Worm (Caenorhabditis elegans) whole organism, L4 larva: Measurements from ENCODE around the gene F01D4.5.
A peak's percentile ranks its signal among the peaks of the same experiment; 100 is the strongest.

Experiments used
- D1046.2 ChIP-seq: fragments of 200-800 bp; sonication (Bioruptor generic); IDR thresholded peaks from 2 replicates; pipeline ENCODE4 v1.3.6; 2022; ENCODE audit warnings: missing genetic modification characterization, missing compliant biosample characterization
- F10B5.3 ChIP-seq: sonication (generic microtip); optimal IDR thresholded peaks from 2 replicates; lab custom pipeline; 2016; ENCODE audit warnings: mild to moderate bottlenecking, missing genetic modification characterization, missing compliant biosample characterization
- Y5F2A.4 ChIP-seq: fragments of 200-800 bp; sonication (Bioruptor generic); optimal IDR thresholded peaks from 2 replicates; lab custom pipeline; 2018; ENCODE audit warnings: mild to moderate bottlenecking, missing genetic modification characterization, missing compliant biosample characterization
- Y75B8A.6 ChIP-seq: fragments of 200-800 bp; sonication (Bioruptor generic); IDR thresholded peaks from 2 replicates; pipeline ENCODE4 v1.3.6; 2022; ENCODE audit warnings: missing genetic modification reagents, missing genetic modification characterization, missing compliant biosample characterization
- ZK546.5 ChIP-seq, 2 experiments: sonication (generic microtip); optimal IDR thresholded peaks; 2 replicates each; lab custom pipeline; 2017; ENCODE audit warnings: missing biosample characterization in 2 of 2, missing genetic modification characterization in 2 of 2
- aha-1 ChIP-seq: fragments of 150-350 bp; peaks from one replicate; lab custom pipeline; 2014; ENCODE audit warnings: missing biosample characterization, missing genetic modification characterization
- arid-1 ChIP-seq: fragments of 200-800 bp; sonication (Bioruptor generic); conservative IDR thresholded peaks from 2 replicates; pipeline ENCODE4 v1.3.6; 2022; ENCODE audit warnings: missing genetic modification reagents, missing genetic modification characterization, missing compliant biosample characterization
- ceh-28 ChIP-seq: fragments of 150-350 bp; optimal IDR thresholded peaks from 2 replicates; lab custom pipeline; 2014; ENCODE audit warnings: missing biosample characterization, missing genetic modification reagents, missing genetic modification characterization
- ces-1 ChIP-seq: fragments of 150-350 bp; sonication (generic microtip); optimal IDR thresholded peaks from 4 replicates; lab custom pipeline; 2014; ENCODE audit warnings: missing biosample characterization, missing genetic modification reagents, missing genetic modification characterization
- cey-2 ChIP-seq: sonication (generic microtip); optimal IDR thresholded peaks from 3 replicates; lab custom pipeline; 2017; ENCODE audit warnings: missing genetic modification characterization, mild to moderate bottlenecking, missing compliant biosample characterization, antibody characterized with exemption, borderline replicate concordance; ENCODE audit not compliant: insufficient read depth
- daf-12 ChIP-seq: fragments of 150-350 bp; optimal IDR thresholded peaks from 2 replicates; lab custom pipeline; 2014; ENCODE audit warnings: missing biosample characterization, missing genetic modification reagents, missing genetic modification characterization
- daf-16 ChIP-seq, 3 experiments: sonication (generic microtip); optimal IDR thresholded peaks; 2 replicates each; lab custom pipeline; 2016 to 2017; ENCODE audit warnings: missing genetic modification characterization in 3 of 3, missing genetic modification reagents in 3 of 3, mild to moderate bottlenecking in 2 of 3, missing compliant biosample characterization in 2 of 3, missing biosample characterization in 1 of 3, moderate library complexity in 1 of 3
- daf-19 ChIP-seq: fragments of 200-800 bp; sonication (Bioruptor generic); conservative IDR thresholded peaks from 2 replicates; pipeline ENCODE4 v1.3.6; 2022; ENCODE audit warnings: missing genetic modification characterization, missing compliant biosample characterization
- dmd-8 ChIP-seq: fragments of 200-800 bp; sonication (Bioruptor generic); IDR thresholded peaks from 2 replicates; pipeline ENCODE4 v1.3.6; 2022; ENCODE audit warnings: missing genetic modification characterization, missing compliant biosample characterization
- dpl-1 ChIP-seq: fragments of 150-350 bp; optimal IDR thresholded peaks from 2 replicates; lab custom pipeline; 2014; ENCODE audit warnings: missing biosample characterization, missing genetic modification reagents, missing genetic modification characterization
- duxl-1 ChIP-seq: sonication (generic microtip); optimal IDR thresholded peaks from 2 replicates; lab custom pipeline; 2016; ENCODE audit warnings: mild to moderate bottlenecking, missing genetic modification characterization, moderate library complexity, missing compliant biosample characterization; ENCODE audit not compliant: poor library complexity
- fos-1 ChIP-seq: fragments of 150-350 bp; optimal IDR thresholded peaks from 2 replicates; lab custom pipeline; 2014; ENCODE audit warnings: missing biosample characterization, missing genetic modification characterization
- hlh-11 ChIP-seq: fragments of 200-800 bp; sonication (Bioruptor generic); optimal IDR thresholded peaks from 2 replicates; lab custom pipeline; 2018; ENCODE audit warnings: mild to moderate bottlenecking, missing genetic modification characterization, missing compliant biosample characterization
- hlh-30 ChIP-seq: sonication (generic microtip); optimal IDR thresholded peaks from 2 replicates; lab custom pipeline; 2017; ENCODE audit warnings: antibody characterized with exemption, mild to moderate bottlenecking, missing genetic modification characterization, missing compliant biosample characterization; ENCODE audit not compliant: insufficient read depth
- lin-13 ChIP-seq: fragments of 150-350 bp; optimal IDR thresholded peaks from 2 replicates; lab custom pipeline; 2014; ENCODE audit warnings: missing biosample characterization, missing genetic modification reagents, missing genetic modification characterization
- lin-15B ChIP-seq: fragments of 150-350 bp; sonication (generic microtip); optimal IDR thresholded peaks from 3 replicates; lab custom pipeline; 2014; ENCODE audit warnings: missing biosample characterization, missing genetic modification characterization
- lin-39 ChIP-seq: fragments of 150-350 bp; optimal IDR thresholded peaks from 2 replicates; lab custom pipeline; 2014; ENCODE audit warnings: missing biosample characterization, missing genetic modification reagents, missing genetic modification characterization
- lir-3 ChIP-seq: sonication (generic microtip); optimal IDR thresholded peaks from 2 replicates; lab custom pipeline; 2016; ENCODE audit warnings: mild to moderate bottlenecking, missing genetic modification characterization, missing compliant biosample characterization
- lsy-2 ChIP-seq, 2 experiments: fragments of 150-350 bp in 1 of 2; sonication (generic microtip) in 1 of 2; optimal IDR thresholded peaks; 2 replicates each; lab custom pipeline; 2014 to 2017; ENCODE audit warnings: missing biosample characterization in 2 of 2, missing genetic modification characterization in 2 of 2
- madf-5 ChIP-seq, 2 experiments: fragments of 200-800 bp; sonication (Bioruptor generic); IDR thresholded peaks; 2 replicates each; pipeline ENCODE4 v1.3.6; 2022; ENCODE audit warnings: missing compliant biosample characterization in 2 of 2, missing genetic modification characterization in 2 of 2
- madf-9 ChIP-seq: fragments of 200-800 bp; sonication (Bioruptor generic); conservative IDR thresholded peaks from 2 replicates; pipeline ENCODE4 v1.3.6; 2022; ENCODE audit warnings: missing genetic modification reagents, missing genetic modification characterization, missing compliant biosample characterization
- mdl-1 ChIP-seq, 2 experiments: fragments of 150-350 bp in 1 of 2; sonication (generic microtip) in 1 of 2; optimal IDR thresholded peaks; 2 replicates each; lab custom pipeline; 2014 to 2017; ENCODE audit warnings: missing biosample characterization in 2 of 2, missing genetic modification characterization in 2 of 2
- nhr-11 ChIP-seq: fragments of 150-350 bp; optimal IDR thresholded peaks from 2 replicates; lab custom pipeline; 2014; ENCODE audit warnings: missing biosample characterization, missing genetic modification characterization
- nhr-111 ChIP-seq: fragments of 200-800 bp; sonication (Bioruptor generic); optimal IDR thresholded peaks from 2 replicates; lab custom pipeline; 2018; ENCODE audit warnings: mild to moderate bottlenecking, missing genetic modification characterization, missing compliant biosample characterization
- nhr-237 ChIP-seq: sonication (generic microtip); optimal IDR thresholded peaks from 2 replicates; lab custom pipeline; 2017; ENCODE audit warnings: missing biosample characterization, missing genetic modification characterization
- nhr-25 ChIP-seq: sonication (generic microtip); optimal IDR thresholded peaks from 2 replicates; lab custom pipeline; 2017; ENCODE audit warnings: missing genetic modification characterization, mild to moderate bottlenecking, missing compliant biosample characterization, antibody characterized with exemption, moderate library complexity, borderline replicate concordance; ENCODE audit not compliant: insufficient read depth
- nhr-28 ChIP-seq: fragments of 150-350 bp; optimal IDR thresholded peaks from 2 replicates; lab custom pipeline; 2014; ENCODE audit warnings: missing biosample characterization, missing genetic modification characterization
- nhr-41 ChIP-seq: fragments of 200-800 bp; sonication (Bioruptor generic); IDR thresholded peaks from 2 replicates; pipeline ENCODE4 v1.3.6; 2022; ENCODE audit warnings: missing genetic modification reagents, missing genetic modification characterization, missing compliant biosample characterization
- nhr-48 ChIP-seq: sonication (generic microtip); optimal IDR thresholded peaks from 2 replicates; lab custom pipeline; 2016; ENCODE audit warnings: mild to moderate bottlenecking, missing genetic modification characterization, missing compliant biosample characterization
- pha-4 ChIP-seq, 2 experiments: fragments of 150-350 bp in 1 of 2; fragments of 200-800 bp in 1 of 2; sonication (Bioruptor generic) in 1 of 2; IDR thresholded peaks in 1 of 2; optimal IDR thresholded peaks in 1 of 2; 2 replicates each; pipeline versions ENCODE4 v1.3.6 to Lab custom; 2014 to 2022; ENCODE audit warnings: missing genetic modification characterization in 2 of 2, missing genetic modification reagents in 2 of 2, missing biosample characterization in 1 of 2, missing compliant biosample characterization in 1 of 2
- pqm-1 ChIP-seq: sonication (generic microtip); optimal IDR thresholded peaks from 2 replicates; lab custom pipeline; 2017; ENCODE audit warnings: missing biosample characterization, missing genetic modification characterization
- rbr-2 ChIP-seq: sonication (generic microtip); optimal IDR thresholded peaks from 2 replicates; lab custom pipeline; 2016; ENCODE audit warnings: missing genotype, missing genetic modification characterization, missing compliant biosample characterization
- saeg-2 ChIP-seq: fragments of 200-800 bp; sonication (Bioruptor generic); IDR thresholded peaks from 2 replicates; pipeline ENCODE4 v1.3.6; 2022; ENCODE audit warnings: missing genetic modification reagents, missing genetic modification characterization, missing compliant biosample characterization
- sdz-12 ChIP-seq: fragments of 200-800 bp; sonication (Bioruptor generic); optimal IDR thresholded peaks from 2 replicates; lab custom pipeline; 2018; ENCODE audit warnings: mild to moderate bottlenecking, missing genetic modification characterization, missing compliant biosample characterization
- set-16 ChIP-seq: fragments of 200-800 bp; sonication (Bioruptor generic); IDR thresholded peaks from 2 replicates; pipeline ENCODE4 v1.3.6; 2022; ENCODE audit warnings: missing genetic modification reagents, missing genetic modification characterization, missing compliant biosample characterization
- unc-130 ChIP-seq: sonication (generic microtip); optimal IDR thresholded peaks from 2 replicates; lab custom pipeline; 2016; ENCODE audit warnings: missing genetic modification reagents, missing genetic modification characterization, missing compliant biosample characterization
- unc-39 ChIP-seq: sonication (generic microtip); optimal IDR thresholded peaks from 2 replicates; lab custom pipeline; 2017; ENCODE audit warnings: missing biosample characterization, missing genetic modification characterization
- zag-1 ChIP-seq: fragments of 150-350 bp; optimal IDR thresholded peaks from 2 replicates; lab custom pipeline; 2014; ENCODE audit warnings: missing biosample characterization, missing genetic modification characterization
- zfp-3 ChIP-seq: fragments of 200-800 bp; sonication (Bioruptor generic); conservative IDR thresholded peaks from 2 replicates; pipeline ENCODE4 v1.3.6; 2022; ENCODE audit warnings: missing genetic modification reagents, missing genetic modification characterization, missing compliant biosample characterization

The F01D4.5 gene

DNA sequence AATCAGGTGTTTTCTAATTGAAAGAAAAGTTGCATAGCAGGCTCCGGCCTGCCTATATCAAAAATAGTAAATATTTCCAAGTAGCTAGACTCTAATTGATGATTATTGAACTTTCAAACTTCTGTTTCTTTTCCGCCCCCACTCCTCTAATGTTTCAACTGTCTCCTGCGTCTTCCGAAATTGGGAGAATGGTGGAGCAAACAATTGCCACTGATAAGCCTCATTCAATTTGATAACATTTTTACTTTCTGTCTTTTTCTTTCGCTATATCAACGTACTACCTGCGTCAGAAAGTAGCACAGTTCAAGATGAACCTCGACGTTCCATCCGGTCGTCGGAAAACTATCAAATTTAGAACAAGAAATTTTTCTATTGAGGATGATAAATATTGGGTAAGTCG, 44.6 kb downstream of the F01D4.5 start, which contains the start of gene F13B12.3 (continued):
- no peak for TF ChIP-seq lin-39
- no peak for TF ChIP-seq ZK546.5 (tag; optimal IDR thresholded peaks at IDR 0.05; lab: Kevin White, UChicago)
- TF ChIP-seq nhr-48: peak; percentile 18
- TF ChIP-seq F10B5.3 (tag; lab: Kevin White, UChicago): no peak
- no peak for TF ChIP-seq rbr-2 (tag; lab: Kevin White, UChicago)
- TF ChIP-seq aha-1 (tag; lab: Kevin White, UChicago): no peak
- no peak for TF ChIP-seq unc-39 (tag; lab: Kevin White, UChicago)
- TF ChIP-seq mdl-1 (tag; optimal IDR thresholded peaks at IDR 0.05; lab: Kevin White, UChicago): no peak
- TF ChIP-seq madf-5 (GFP tag; IDR thresholded peaks at IDR 0.05; lab: Robert Waterston, UW): no peak
- no peak for TF ChIP-seq nhr-25 (tag; lab: Kevin White, UChicago)
- TF ChIP-seq cey-2: no peak
- TF ChIP-seq dpl-1 (GFP tag; lab: Kevin White, UChicago): no peak
- TF ChIP-seq pha-4 (GFP tag; IDR thresholded peaks at IDR 0.05; lab: Robert Waterston, UW): no peak
- no peak for TF ChIP-seq pha-4 (tag; optimal IDR thresholded peaks at IDR 0.05; lab: Kevin White, UChicago)
- TF ChIP-seq zfp-3: no peak
- TF ChIP-seq lin-15B (tag; lab: Kevin White, UChicago): no peak
- peak; percentile 82 for TF ChIP-seq nhr-28 (tag; lab: Kevin White, UChicago)
- TF ChIP-seq nhr-111 (GFP tag; lab: Kevin White, UChicago): no peak
- no peak for TF ChIP-seq D1046.2 (GFP tag; lab: Robert Waterston, UW)
- TF ChIP-seq, all 104 proteins: peak for 7

DNA sequence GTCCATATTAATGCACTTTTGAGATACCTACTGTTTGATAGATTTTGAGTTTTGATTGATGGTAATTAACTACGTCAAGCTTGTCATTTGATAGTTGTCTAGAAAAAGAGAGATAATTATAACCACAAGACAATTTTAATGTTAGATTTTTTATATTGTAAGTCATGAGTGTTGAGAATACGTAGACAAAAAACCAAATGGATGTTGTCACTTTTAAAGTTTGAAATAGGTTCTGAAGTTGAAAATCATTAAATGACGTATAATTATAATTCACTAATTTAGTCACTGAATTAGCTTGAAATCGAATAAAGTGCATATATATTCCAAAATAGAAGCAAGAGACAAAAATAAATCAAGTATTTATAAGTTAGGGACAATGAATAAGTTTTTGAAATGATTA, 46.3 kb downstream of the F01D4.5 start:
- TF ChIP-seq lin-13 (GFP tag; lab: Kevin White, UChicago) (no peak), nhr-237 (tag; lab: Kevin White, UChicago) (no peak), hlh-30 (tag; lab: Kevin White, UChicago) (no peak), nhr-11 (tag; lab: Kevin White, UChicago) (no peak), ces-1 (GFP tag; lab: Kevin White, UChicago) (no peak), daf-12 (tag; lab: Kevin White, UChicago) (no peak), pqm-1 (tag; lab: Kevin White, UChicago) (no peak), lsy-2 (tag; optimal IDR thresholded peaks at IDR 0.05; lab: Kevin White, UChicago) (no peak), hlh-11 (no peak), arid-1 (GFP tag; lab: Robert Waterston, UW) (no peak), zfp-3 (no peak)

DNA sequence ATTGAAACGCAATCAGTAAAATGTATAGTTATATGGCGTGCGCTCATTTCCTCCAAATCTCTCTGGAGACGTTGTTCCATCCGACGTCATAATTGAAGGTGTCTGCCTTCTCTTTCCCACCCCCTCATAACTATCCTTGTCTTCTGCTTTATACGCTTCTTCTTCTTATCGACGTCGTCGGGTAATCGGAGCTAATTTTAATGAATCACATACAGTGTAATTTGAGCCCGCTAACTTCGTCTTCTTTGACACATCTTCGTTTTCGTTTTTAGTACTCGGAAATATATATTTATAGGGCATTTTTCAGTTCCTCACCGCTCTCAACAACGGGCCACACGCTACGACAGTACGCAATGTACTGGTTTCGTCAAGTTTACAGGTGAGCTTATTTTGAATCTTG, 47.1 kb downstream of the F01D4.5 start, which contains the start of gene ins-1:
Gene ins-1, plus strand, starts transcription at position 301 of the 400 bp plus-strand sequence.
- TF ChIP-seq daf-19 (GFP tag; lab: Robert Waterston, UW) (no peak), saeg-2 (GFP tag; lab: Robert Waterston, UW) (no peak), madf-9 (no peak), daf-12 (tag; lab: Kevin White, UChicago) (no peak), zag-1 (no peak), sdz-12 (GFP tag; lab: Kevin White, UChicago) (no peak), nhr-111 (GFP tag; lab: Kevin White, UChicago) (no peak), Y5F2A.4 (GFP tag; lab: Kevin White, UChicago) (no peak), hlh-30 (tag; lab: Kevin White, UChicago) (no peak), daf-16 (GFP tag; optimal IDR thresholded peaks at IDR 0.05; lab: Kevin White, UChicago) (no peak), daf-16 (tag; optimal IDR thresholded peaks at IDR 0.05; lab: Kevin White, UChicago) (no peak), Y75B8A.6 (GFP tag; lab: Robert Waterston, UW) (no peak), D1046.2 (GFP tag; lab: Robert Waterston, UW) (no peak), lir-3 (tag; lab: Kevin White, UChicago) (no peak), fos-1 (tag; lab: Kevin White, UChicago) (no peak), dmd-8 (no peak), unc-130 (GFP tag; lab: Kevin White, UChicago) (no peak), duxl-1 (tag; lab: Kevin White, UChicago) (no peak), nhr-41 (GFP tag; lab: Robert Waterston, UW) (no peak), set-16 (no peak), ceh-28 (tag; lab: Kevin White, UChicago) (no peak)
